Fruit fly (Drosophila melanogaster) whole organism, prepupa: ENCODE results near the gene Noa36.

Experiments used
- Blimp-1 ChIP-seq: fragments of 200-800 bp; sonication (Bioruptor generic); optimal IDR thresholded peaks from 3 replicates; lab custom pipeline; 2017; ENCODE audit warnings: missing biosample characterization, missing genetic modification characterization, mild to moderate bottlenecking, moderate library complexity, missing genetic modification reagents
- CG10631 ChIP-seq: fragments of 200-800 bp; sonication (Bioruptor generic); optimal IDR thresholded peaks from 2 replicates; lab custom pipeline; 2016; ENCODE audit warnings: missing biosample characterization, missing genetic modification characterization
- CG10669 ChIP-seq: fragments of 200-800 bp; sonication (Bioruptor generic); optimal IDR thresholded peaks from 3 replicates; lab custom pipeline; 2018; ENCODE audit warnings: missing biosample characterization, mild to moderate bottlenecking, missing genetic modification characterization, moderate library complexity
- CG11294 ChIP-seq: fragments of 200-800 bp; sonication (Bioruptor generic); IDR thresholded peaks from 2 replicates; pipeline ENCODE4 v1.3.6; 2022; ENCODE audit warnings: missing biosample characterization, missing genetic modification characterization
- CG11762 ChIP-seq: fragments of 200-800 bp; sonication (Bioruptor generic); optimal IDR thresholded peaks from 3 replicates; lab custom pipeline; 2016; ENCODE audit warnings: missing biosample characterization, missing genetic modification characterization; ENCODE audit not compliant: insufficient read depth
- CG15336 ChIP-seq: fragments of 200-800 bp; sonication (Bioruptor generic); IDR thresholded peaks from 2 replicates; pipeline ENCODE4 v1.3.6; 2022; ENCODE audit warnings: missing biosample characterization, missing genetic modification characterization
- CG1621 ChIP-seq: fragments of 200-800 bp; sonication (Bioruptor generic); optimal IDR thresholded peaks from 3 replicates; lab custom pipeline; 2018; ENCODE audit warnings: missing biosample characterization, mild to moderate bottlenecking, missing genetic modification characterization
- CG16779 ChIP-seq: fragments of 200-800 bp; sonication (Bioruptor generic); optimal IDR thresholded peaks from 3 replicates; lab custom pipeline; 2017; ENCODE audit warnings: missing biosample characterization, mild to moderate bottlenecking, missing genetic modification characterization
- CG3032 ChIP-seq: fragments of 200-800 bp; optimal IDR thresholded peaks from 2 replicates; lab custom pipeline; 2019; ENCODE audit warnings: missing biosample characterization, mild to moderate bottlenecking, missing genetic modification characterization, moderate library complexity
- CG34406 ChIP-seq: fragments of 200-800 bp; sonication (Bioruptor generic); optimal IDR thresholded peaks from 3 replicates; lab custom pipeline; 2016; ENCODE audit warnings: missing biosample characterization, missing genetic modification characterization
- CG6163 ChIP-seq: fragments of 200-800 bp; sonication (Bioruptor generic); IDR thresholded peaks from 3 replicates; pipeline ENCODE4 v1.3.6; 2022; ENCODE audit warnings: missing biosample characterization, missing genetic modification characterization
- CG6276 ChIP-seq: fragments of 200-800 bp; sonication (Bioruptor generic); optimal IDR thresholded peaks from 2 replicates; lab custom pipeline; 2017; ENCODE audit warnings: missing biosample characterization, mild to moderate bottlenecking, missing genetic modification characterization
- CG6808 ChIP-seq: fragments of 200-800 bp; sonication (Bioruptor generic); optimal IDR thresholded peaks from 3 replicates; lab custom pipeline; 2017; ENCODE audit warnings: missing biosample characterization, missing genetic modification characterization, mild to moderate bottlenecking, moderate library complexity, missing genetic modification reagents
- CG6854 ChIP-seq: fragments of 200-800 bp; sonication (Bioruptor generic); optimal IDR thresholded peaks from 2 replicates; lab custom pipeline; 2017; ENCODE audit warnings: missing biosample characterization, mild to moderate bottlenecking, missing genetic modification characterization
- CG7368 ChIP-seq: fragments of 200-800 bp; sonication (Bioruptor generic); optimal IDR thresholded peaks from 3 replicates; lab custom pipeline; 2016; ENCODE audit warnings: missing biosample characterization, missing genetic modification characterization
- CG8119 ChIP-seq: fragments of 200-800 bp; sonication (Bioruptor generic); IDR thresholded peaks from 3 replicates; pipeline ENCODE4 v1.3.6; 2022; ENCODE audit warnings: missing biosample characterization, missing genetic modification characterization
- CG8319 ChIP-seq: fragments of 200-800 bp; sonication (Bioruptor generic); optimal IDR thresholded peaks from 3 replicates; lab custom pipeline; 2016; ENCODE audit warnings: missing biosample characterization, missing genetic modification characterization
- CG8632 ChIP-seq: fragments of 200-800 bp; sonication (Bioruptor generic); optimal IDR thresholded peaks from 3 replicates; lab custom pipeline; 2016; ENCODE audit warnings: missing biosample characterization, missing genetic modification characterization
- CG9139 ChIP-seq: fragments of 200-800 bp; sonication (Bioruptor generic); optimal IDR thresholded peaks from 3 replicates; lab custom pipeline; 2017; ENCODE audit warnings: missing biosample characterization, mild to moderate bottlenecking, missing genetic modification characterization
- Eip75B ChIP-seq: fragments of 200-800 bp; sonication (Bioruptor generic); optimal IDR thresholded peaks from 3 replicates; lab custom pipeline; 2016; ENCODE audit warnings: missing biosample characterization, missing genetic modification characterization
- Eip78C ChIP-seq: fragments of 200-800 bp; sonication (Bioruptor generic); peaks from one replicate; lab custom pipeline; 2016; ENCODE audit warnings: missing biosample characterization, missing genetic modification characterization
- Eip93F ChIP-seq: fragments of 200-800 bp; sonication (Bioruptor generic); optimal IDR thresholded peaks from 2 replicates; lab custom pipeline; 2016; ENCODE audit warnings: missing biosample characterization, mild to moderate bottlenecking, missing genetic modification characterization
- Ets96B ChIP-seq: fragments of 200-800 bp; optimal IDR thresholded peaks from 2 replicates; lab custom pipeline; 2019; ENCODE audit warnings: missing biosample characterization, mild to moderate bottlenecking, missing genetic modification characterization, moderate library complexity
- Hr38 ChIP-seq: sonication (Bioruptor generic); optimal IDR thresholded peaks from 2 replicates; lab custom pipeline; 2016; ENCODE audit warnings: missing biosample characterization, missing genetic modification characterization
- Hr4 ChIP-seq: fragments of 200-800 bp; sonication (Bioruptor generic); optimal IDR thresholded peaks from 3 replicates; lab custom pipeline; 2016; ENCODE audit warnings: missing biosample characterization, missing genetic modification characterization
- Lpt ChIP-seq: fragments of 200-800 bp; sonication (Bioruptor generic); optimal IDR thresholded peaks from 3 replicates; lab custom pipeline; 2016; ENCODE audit warnings: missing biosample characterization, missing genetic modification characterization
- Met ChIP-seq: fragments of 200-800 bp; sonication (Bioruptor generic); optimal IDR thresholded peaks from 3 replicates; lab custom pipeline; 2016; ENCODE audit warnings: missing biosample characterization, missing genetic modification characterization
- OdsH ChIP-seq: fragments of 200-800 bp; sonication (Bioruptor generic); optimal IDR thresholded peaks from 3 replicates; lab custom pipeline; 2016; ENCODE audit warnings: missing biosample characterization, missing genetic modification characterization
- Smox ChIP-seq: fragments of 200-800 bp; sonication (Bioruptor generic); optimal IDR thresholded peaks from 3 replicates; lab custom pipeline; 2016; ENCODE audit warnings: missing biosample characterization, missing genetic modification characterization
- Sox102F ChIP-seq: fragments of 200-800 bp; sonication (Bioruptor generic); optimal IDR thresholded peaks from 2 replicates; lab custom pipeline; 2016; ENCODE audit warnings: missing biosample characterization, mild to moderate bottlenecking, missing genetic modification characterization
- Sox14 ChIP-seq: fragments of 200-800 bp; sonication (Bioruptor generic); optimal IDR thresholded peaks from 3 replicates; lab custom pipeline; 2016; ENCODE audit warnings: missing biosample characterization, missing genetic modification characterization
- acj6 ChIP-seq: fragments of 200-800 bp; sonication (Bioruptor generic); optimal IDR thresholded peaks from 3 replicates; lab custom pipeline; 2016; ENCODE audit warnings: missing biosample characterization, missing genetic modification characterization
- cyc ChIP-seq: fragments of 200-800 bp; sonication (Bioruptor generic); optimal IDR thresholded peaks from 3 replicates; lab custom pipeline; 2016; ENCODE audit warnings: missing biosample characterization, missing genetic modification characterization
- dac ChIP-seq: fragments of 200-800 bp; sonication (Bioruptor generic); optimal IDR thresholded peaks from 2 replicates; lab custom pipeline; 2017; ENCODE audit warnings: missing biosample characterization, mild to moderate bottlenecking, missing genetic modification characterization
- eg ChIP-seq: fragments of 200-800 bp; sonication (Bioruptor generic); IDR thresholded peaks from 3 replicates; pipeline ENCODE4 v1.3.6; 2022; ENCODE audit warnings: missing biosample characterization, missing genetic modification characterization
- fd59A ChIP-seq: fragments of 200-800 bp; sonication (Bioruptor generic); optimal IDR thresholded peaks from 2 replicates; lab custom pipeline; 2017; ENCODE audit warnings: missing biosample characterization, mild to moderate bottlenecking, missing genetic modification characterization, missing genetic modification reagents
- fd85E ChIP-seq: fragments of 200-800 bp; sonication (Bioruptor generic); optimal IDR thresholded peaks from 3 replicates; lab custom pipeline; 2016; ENCODE audit warnings: missing biosample characterization, missing genetic modification characterization
- fkh ChIP-seq: fragments of 200-800 bp; sonication (Bioruptor generic); optimal IDR thresholded peaks from 3 replicates; lab custom pipeline; 2017; ENCODE audit warnings: missing biosample characterization, mild to moderate bottlenecking, missing genetic modification characterization, moderate library complexity
- lz ChIP-seq: fragments of 200-800 bp; sonication (Bioruptor generic); optimal IDR thresholded peaks from 3 replicates; lab custom pipeline; 2016; ENCODE audit warnings: missing biosample characterization, missing genetic modification characterization
- net ChIP-seq: fragments of 200-800 bp; sonication (Bioruptor generic); optimal IDR thresholded peaks from 3 replicates; lab custom pipeline; 2016; ENCODE audit warnings: missing biosample characterization, missing genetic modification characterization
- pdm3 ChIP-seq: fragments of 200-800 bp; sonication (Bioruptor generic); optimal IDR thresholded peaks from 3 replicates; lab custom pipeline; 2016; ENCODE audit warnings: missing biosample characterization, missing genetic modification characterization
- salr ChIP-seq, 2 experiments: fragments of 200-800 bp; sonication (Bioruptor generic); optimal IDR thresholded peaks; 3 replicates each; lab custom pipeline; 2016 to 2018; ENCODE audit warnings: missing biosample characterization in 2 of 2, missing genetic modification characterization in 2 of 2, mild to moderate bottlenecking in 1 of 2
- spab ChIP-seq: fragments of 200-800 bp; sonication (Bioruptor generic); optimal IDR thresholded peaks from 2 replicates; lab custom pipeline; 2017; ENCODE audit warnings: missing biosample characterization, mild to moderate bottlenecking, missing genetic modification characterization, missing genetic modification reagents
- ss ChIP-seq, 2 experiments: fragments of 200-800 bp; sonication (Bioruptor generic); optimal IDR thresholded peaks; 2 replicates in 1 of 2; 3 replicates in 1 of 2; lab custom pipeline; 2017 to 2018; ENCODE audit warnings: mild to moderate bottlenecking in 2 of 2, missing biosample characterization in 2 of 2, missing genetic modification characterization in 2 of 2, moderate library complexity in 1 of 2
- svp ChIP-seq: fragments of 200-800 bp; sonication (Bioruptor generic); peaks from one replicate; lab custom pipeline; 2016; ENCODE audit warnings: missing biosample characterization, missing genetic modification characterization
- topi ChIP-seq: fragments of 200-800 bp; sonication (Bioruptor generic); optimal IDR thresholded peaks from 3 replicates; lab custom pipeline; 2016; ENCODE audit warnings: missing biosample characterization, missing genetic modification characterization

Gene Noa36

DNA sequence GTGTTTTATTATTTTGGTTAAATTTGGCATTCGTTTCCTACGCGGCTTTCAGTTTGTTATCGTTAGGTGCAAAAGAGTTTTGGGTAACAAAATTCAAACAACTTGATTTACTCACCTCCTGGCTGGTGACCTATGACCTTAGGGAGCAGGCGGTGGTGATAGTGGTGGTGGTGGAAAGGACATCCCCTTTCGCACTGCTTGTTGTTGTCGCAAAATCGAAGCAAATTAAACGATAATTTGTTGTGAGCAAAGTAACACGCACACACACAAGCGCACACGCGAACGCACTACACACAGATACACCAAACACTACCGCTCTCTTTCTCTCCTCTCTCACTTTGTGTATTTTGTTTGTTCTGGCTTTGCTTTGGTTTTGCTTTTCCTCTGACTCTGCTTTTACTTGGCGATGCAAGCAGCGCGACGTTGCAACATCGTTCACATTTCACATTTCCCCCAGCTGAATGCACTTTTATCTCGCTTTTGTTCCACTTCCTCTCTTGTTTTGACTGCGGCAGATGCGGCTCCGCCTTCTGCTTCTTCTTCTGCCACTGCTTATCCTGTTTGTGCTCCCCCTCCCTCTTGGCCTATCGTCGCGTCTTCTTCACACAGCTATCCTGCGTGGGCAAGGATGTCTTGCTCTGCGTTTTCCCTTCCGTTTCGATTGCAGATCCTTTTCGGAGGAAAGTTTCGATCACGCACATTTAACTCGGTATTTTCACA lies 35.3 kb upstream of the Noa36 start (continued):
- TF ChIP-seq ss (GFP tag; optimal IDR thresholded peaks at IDR 0.05; lab: Kevin White, UChicago) = peak; percentile 54 to 63
- peak; percentile 8 for TF ChIP-seq topi
- TF ChIP-seq dac (GFP tag; lab: Kevin White, UChicago) = no peak
- TF ChIP-seq acj6 = no peak
- TF ChIP-seq CG15336 (GFP tag; lab: Robert Waterston, UW) = no peak
- TF ChIP-seq Eip93F (GFP tag; lab: Kevin White, UChicago) = no peak
- no peak for TF ChIP-seq Eip78C (GFP tag; lab: Kevin White, UChicago)
- TF ChIP-seq net (GFP tag; lab: Kevin White, UChicago) = no peak
- peak; percentile 6 for TF ChIP-seq CG1621 (tag; lab: Kevin White, UChicago)
- no peak for TF ChIP-seq CG16779 (tag; lab: Kevin White, UChicago)
- TF ChIP-seq fkh (GFP tag; lab: Kevin White, UChicago) = peak; percentile 40
- TF ChIP-seq Lpt (GFP tag; lab: Kevin White, UChicago) = peak; percentile 2
- TF ChIP-seq CG10631 (GFP tag; lab: Kevin White, UChicago) = no peak
- TF ChIP-seq Ets96B = no peak
- no peak for TF ChIP-seq CG3032
- peak; percentile 5 for TF ChIP-seq Smox
- TF ChIP-seq eg (GFP tag; lab: Robert Waterston, UW) = no peak
- no peak for TF ChIP-seq Hr38
- no peak for TF ChIP-seq lz (GFP tag; lab: Kevin White, UChicago)
- TF ChIP-seq fd85E (GFP tag; lab: Kevin White, UChicago) = no peak
- no peak for TF ChIP-seq fd59A (GFP tag; lab: Kevin White, UChicago)

- TF ChIP-seq Sox14 (peak; percentile 74), CG10631 (GFP tag; lab: Kevin White, UChicago) (peak; percentile 80), Hr38 (no peak), CG6163 (GFP tag; lab: Robert Waterston, UW) (peak; percentile 38; the same call in 1 of the 3 replicates), CG3032 (peak; percentile 24), spab (GFP tag; lab: Kevin White, UChicago) (peak; percentile 23), CG11294 (GFP tag; lab: Robert Waterston, UW) (peak; percentile 13; the same call in 1 of the 2 replicates), dac (GFP tag; lab: Kevin White, UChicago) (peak; percentile 9), ss (GFP tag; optimal IDR thresholded peaks at IDR 0.05; lab: Kevin White, UChicago) (peak in 1 of 2 experiments; percentile 11), CG7368 (GFP tag; lab: Kevin White, UChicago) (peak; percentile 51), net (GFP tag; lab: Kevin White, UChicago) (peak; percentile 63), Ets96B (peak; percentile 14), CG34406 (GFP tag; lab: Kevin White, UChicago) (peak; percentile 65), fkh (GFP tag; lab: Kevin White, UChicago) (no peak), OdsH (GFP tag; lab: Kevin White, UChicago) (peak; percentile 81), Sox102F (GFP tag; lab: Kevin White, UChicago) (peak; percentile 72), acj6 (peak; percentile 74), CG6808 (GFP tag; lab: Kevin White, UChicago) (peak; percentile 8), CG8632 (GFP tag; lab: Kevin White, UChicago) (peak; percentile 54), Met (GFP tag; lab: Kevin White, UChicago) (peak; percentile 80), CG16779 (tag; lab: Kevin White, UChicago) (peak; percentile 48), Smox (peak; percentile 76), CG10669 (GFP tag; lab: Kevin White, UChicago) (peak; percentile 45), CG11762 (peak; percentile 59), CG6276 (GFP tag; lab: Kevin White, UChicago) (peak; percentile 64), fd85E (GFP tag; lab: Kevin White, UChicago) (no peak), svp (peak; percentile 88), Eip93F (GFP tag; lab: Kevin White, UChicago) (no peak), CG15336 (GFP tag; lab: Robert Waterston, UW) (peak; percentile 79), pdm3 (GFP tag; lab: Kevin White, UChicago) (peak; percentile 77), CG6854 (GFP tag; lab: Kevin White, UChicago) (peak; percentile 34), Hr4 (GFP tag; lab: Kevin White, UChicago) (peak; percentile 82), Eip75B (GFP tag; lab: Kevin White, UChicago) (peak; percentile 83), CG8319 (GFP tag; lab: Kevin White, UChicago) (peak; percentile 53), eg (GFP tag; lab: Robert Waterston, UW) (peak; percentile 78), lz (GFP tag; lab: Kevin White, UChicago) (peak; percentile 82), CG9139 (GFP tag; lab: Kevin White, UChicago) (no peak), cyc (peak; percentile 75), topi (peak; percentile 83), CG8119 (GFP tag; lab: Robert Waterston, UW) (peak; percentile 86), salr (GFP tag; optimal IDR thresholded peaks at IDR 0.05; lab: Kevin White, UChicago) (peak in 1 of 2 experiments; percentile 56), Blimp-1 (GFP tag; lab: Kevin White, UChicago) (peak; percentile 8)
These were observed 34.7 kb upstream of the Noa36 start for dm6 chr3R:28633746-28634145.
